Worm (Caenorhabditis elegans) whole organism, L1 larva: Measurements from ENCODE around the gene R01H2.2.

Experiments
- C04F5.9 ChIP-seq: sonication (generic microtip); optimal IDR thresholded peaks from 2 replicates; lab custom pipeline; 2016; ENCODE audit warnings: missing genetic modification characterization, missing compliant biosample characterization
- C16A3.4 ChIP-seq: fragments of 150-350 bp; optimal IDR thresholded peaks from 2 replicates; lab custom pipeline; 2014; ENCODE audit warnings: missing biosample characterization, missing genetic modification characterization
- F16B12.6 ChIP-seq: fragments of 150-350 bp; optimal IDR thresholded peaks from 2 replicates; lab custom pipeline; 2014; ENCODE audit warnings: missing biosample characterization, missing genetic modification characterization
- Y116A8C.19 ChIP-seq: sonication (generic microtip); optimal IDR thresholded peaks from 2 replicates; lab custom pipeline; 2016; ENCODE audit warnings: missing compliant biosample characterization, missing genetic modification characterization, borderline replicate concordance
- alr-1 ChIP-seq: fragments of 200-800 bp; sonication (Bioruptor generic); optimal IDR thresholded peaks from 2 replicates; lab custom pipeline; 2018; ENCODE audit warnings: borderline replicate concordance, mild to moderate bottlenecking, missing genetic modification characterization, missing compliant biosample characterization
- aly-2 ChIP-seq: fragments of 150-350 bp; optimal IDR thresholded peaks from 2 replicates; lab custom pipeline; 2014; ENCODE audit warnings: missing biosample characterization, missing genetic modification characterization
- ama-1 ChIP-seq: fragments of 150-350 bp; optimal IDR thresholded peaks from 2 replicates; lab custom pipeline; 2014
- ceh-63 ChIP-seq: fragments of 200-800 bp; sonication (Bioruptor generic); optimal IDR thresholded peaks from 2 replicates; lab custom pipeline; 2018; ENCODE audit warnings: mild to moderate bottlenecking, missing genetic modification characterization, missing compliant biosample characterization
- ceh-8 ChIP-seq: fragments of 200-800 bp; sonication (Bioruptor generic); optimal IDR thresholded peaks from 2 replicates; lab custom pipeline; 2018; ENCODE audit warnings: mild to moderate bottlenecking, missing genetic modification characterization, moderate library complexity, missing compliant biosample characterization
- ceh-90 ChIP-seq: sonication (generic microtip); optimal IDR thresholded peaks from 2 replicates; lab custom pipeline; 2016; ENCODE audit warnings: missing genetic modification characterization, missing compliant biosample characterization
- dpl-1 ChIP-seq, 3 experiments: fragments of 150-350 bp in 2 of 3; sonication (generic microtip) in 1 of 3; optimal IDR thresholded peaks; 2 replicates each; lab custom pipeline; 2014 to 2017; ENCODE audit warnings: missing biosample characterization in 3 of 3, missing genetic modification characterization in 3 of 3, missing genetic modification reagents in 3 of 3
- efl-3 ChIP-seq: fragments of 200-800 bp; sonication (Bioruptor generic); optimal IDR thresholded peaks from 2 replicates; lab custom pipeline; 2018; ENCODE audit warnings: mild to moderate bottlenecking, missing genetic modification characterization, missing compliant biosample characterization
- egl-13 ChIP-seq: sonication (generic microtip); optimal IDR thresholded peaks from 2 replicates; lab custom pipeline; 2016; ENCODE audit warnings: missing genotype, missing genetic modification reagents, missing genetic modification characterization, missing compliant biosample characterization
- egl-27 ChIP-seq, 2 experiments: fragments of 150-350 bp in 1 of 2; sonication (generic microtip); optimal IDR thresholded peaks; 3 replicates each; lab custom pipeline; 2017 to 2018; ENCODE audit warnings: missing biosample characterization in 2 of 2, missing genetic modification characterization in 2 of 2, missing genetic modification reagents in 2 of 2
- elt-2 ChIP-seq: sonication (generic microtip); optimal IDR thresholded peaks from 2 replicates; lab custom pipeline; 2016; ENCODE audit warnings: missing genetic modification characterization, mild to moderate bottlenecking, inconsistent platforms, missing compliant biosample characterization, missing genetic modification reagents
- elt-3 ChIP-seq, 6 experiments: fragments of 150-350 bp in 1 of 6; sonication (generic microtip); optimal IDR thresholded peaks; 2 replicates each; lab custom pipeline; 2017 to 2018; ENCODE audit warnings: missing biosample characterization in 6 of 6, missing genetic modification characterization in 6 of 6, inconsistent platforms in 1 of 6
- ets-5 ChIP-seq: fragments of 200-800 bp; sonication (Bioruptor generic); IDR thresholded peaks from 2 replicates; pipeline ENCODE4 v1.3.6; 2022; ENCODE audit warnings: missing genetic modification characterization, missing compliant biosample characterization
- fkh-10 ChIP-seq: sonication (generic microtip); optimal IDR thresholded peaks from 2 replicates; lab custom pipeline; 2017; ENCODE audit warnings: missing biosample characterization, missing genetic modification reagents, missing genetic modification characterization
- fkh-4 ChIP-seq: sonication (generic microtip); optimal IDR thresholded peaks from 2 replicates; lab custom pipeline; 2016; ENCODE audit warnings: missing compliant biosample characterization, missing genetic modification characterization, borderline replicate concordance
- grh-1 ChIP-seq: fragments of 200-800 bp; sonication (Bioruptor generic); IDR thresholded peaks from 2 replicates; pipeline ENCODE4 v1.3.6; 2022; ENCODE audit warnings: missing genetic modification reagents, missing genetic modification characterization, missing compliant biosample characterization
- hlh-17 ChIP-seq: fragments of 200-800 bp; sonication (Bioruptor generic); optimal IDR thresholded peaks from 2 replicates; lab custom pipeline; 2018; ENCODE audit warnings: missing genetic modification characterization, mild to moderate bottlenecking, missing compliant biosample characterization, moderate library complexity, borderline replicate concordance
- hpl-2 ChIP-seq: fragments of 150-350 bp; optimal IDR thresholded peaks from 2 replicates; lab custom pipeline; 2014; ENCODE audit warnings: missing biosample characterization, missing genetic modification reagents, missing genetic modification characterization
- lin-14 ChIP-seq: fragments of 200-800 bp; sonication (Bioruptor generic); optimal IDR thresholded peaks from 2 replicates; lab custom pipeline; 2018; ENCODE audit warnings: mild to moderate bottlenecking, missing genetic modification characterization, moderate library complexity, missing compliant biosample characterization
- lin-35 ChIP-seq, 2 experiments: fragments of 150-350 bp; optimal IDR thresholded peaks; 2 replicates each; lab custom pipeline; 2014; ENCODE audit warnings: missing biosample characterization in 2 of 2, missing genetic modification characterization in 2 of 2, missing genetic modification reagents in 2 of 2
- lir-3 ChIP-seq: sonication (generic microtip); optimal IDR thresholded peaks from 2 replicates; lab custom pipeline; 2016; ENCODE audit warnings: mild to moderate bottlenecking, missing genetic modification characterization, moderate library complexity, missing compliant biosample characterization; ENCODE audit not compliant: poor library complexity
- lsy-2 ChIP-seq, 2 experiments: fragments of 150-350 bp; optimal IDR thresholded peaks; 2 replicates each; lab custom pipeline; 2014; ENCODE audit warnings: missing biosample characterization in 2 of 2, missing genetic modification characterization in 2 of 2
- mdl-1 ChIP-seq, 2 experiments: fragments of 150-350 bp; optimal IDR thresholded peaks; 2 replicates each; lab custom pipeline; 2014 to 2017; ENCODE audit warnings: missing biosample characterization in 2 of 2, missing genetic modification characterization in 2 of 2, inconsistent platforms in 1 of 2
- mef-2 ChIP-seq: fragments of 150-350 bp; optimal IDR thresholded peaks from 2 replicates; lab custom pipeline; 2014; ENCODE audit warnings: missing biosample characterization, missing genetic modification characterization
- nhr-11 ChIP-seq: fragments of 150-350 bp; optimal IDR thresholded peaks from 2 replicates; lab custom pipeline; 2014; ENCODE audit warnings: missing biosample characterization, missing genetic modification characterization
- nhr-19 ChIP-seq: fragments of 200-800 bp; sonication (Bioruptor generic); conservative IDR thresholded peaks from 2 replicates; pipeline ENCODE4 v1.3.6; 2022; ENCODE audit warnings: missing genetic modification characterization, missing compliant biosample characterization
- nhr-20 ChIP-seq: sonication (generic microtip); optimal IDR thresholded peaks from 2 replicates; lab custom pipeline; 2016; ENCODE audit warnings: mild to moderate bottlenecking, missing genetic modification characterization, missing compliant biosample characterization
- nhr-237 ChIP-seq: fragments of 150-350 bp; optimal IDR thresholded peaks from 2 replicates; lab custom pipeline; 2014; ENCODE audit warnings: missing biosample characterization, missing genetic modification characterization
- nhr-47 ChIP-seq: sonication (generic microtip); optimal IDR thresholded peaks from 2 replicates; lab custom pipeline; 2016; ENCODE audit warnings: mild to moderate bottlenecking, missing genetic modification characterization, moderate library complexity, missing compliant biosample characterization
- nhr-71 ChIP-seq: sonication (generic microtip); optimal IDR thresholded peaks from 2 replicates; lab custom pipeline; 2016; ENCODE audit warnings: mild to moderate bottlenecking, missing genetic modification characterization, moderate library complexity, missing compliant biosample characterization
- nhr-76 ChIP-seq: sonication (generic microtip); optimal IDR thresholded peaks from 2 replicates; lab custom pipeline; 2017; ENCODE audit warnings: missing biosample characterization, missing genetic modification characterization
- nhr-77 ChIP-seq: fragments of 150-350 bp; optimal IDR thresholded peaks from 2 replicates; lab custom pipeline; 2014; ENCODE audit warnings: missing biosample characterization, missing genetic modification characterization
- nhr-84 ChIP-seq: sonication (generic microtip); optimal IDR thresholded peaks from 2 replicates; lab custom pipeline; 2017; ENCODE audit warnings: missing biosample characterization, missing genetic modification characterization
- nhr-90 ChIP-seq: sonication (generic microtip); optimal IDR thresholded peaks from 2 replicates; lab custom pipeline; 2016; ENCODE audit warnings: mild to moderate bottlenecking, missing genetic modification characterization, missing compliant biosample characterization; ENCODE audit not compliant: poor library complexity
- rnt-1 ChIP-seq: sonication (generic microtip); optimal IDR thresholded peaks from 2 replicates; lab custom pipeline; 2016; ENCODE audit warnings: mild to moderate bottlenecking, missing genetic modification characterization, moderate library complexity, missing compliant biosample characterization
- snpc-4 ChIP-seq: fragments of 150-350 bp; optimal IDR thresholded peaks from 2 replicates; lab custom pipeline; 2014; ENCODE audit warnings: missing biosample characterization, missing genetic modification characterization
- snu-23 ChIP-seq: sonication (generic microtip); optimal IDR thresholded peaks from 2 replicates; lab custom pipeline; 2016; ENCODE audit warnings: missing genetic modification characterization, missing compliant biosample characterization
- sox-4 ChIP-seq: sonication (generic microtip); optimal IDR thresholded peaks from 2 replicates; lab custom pipeline; 2016; ENCODE audit warnings: missing genetic modification characterization, missing compliant biosample characterization
- sptf-1 ChIP-seq: fragments of 150-350 bp; optimal IDR thresholded peaks from 2 replicates; lab custom pipeline; 2014; ENCODE audit warnings: missing biosample characterization, missing genetic modification characterization
- swsn-7 ChIP-seq: sonication (generic microtip); optimal IDR thresholded peaks from 2 replicates; lab custom pipeline; 2016; ENCODE audit warnings: missing genetic modification characterization, missing compliant biosample characterization
- tbx-2 ChIP-seq: sonication (generic microtip); optimal IDR thresholded peaks from 2 replicates; lab custom pipeline; 2016; ENCODE audit warnings: missing genetic modification characterization, missing compliant biosample characterization
- tlp-1 ChIP-seq: fragments of 150-350 bp; optimal IDR thresholded peaks from 2 replicates; lab custom pipeline; 2014; ENCODE audit warnings: missing biosample characterization, missing genetic modification characterization
- unc-130 ChIP-seq: fragments of 150-350 bp; optimal IDR thresholded peaks from 2 replicates; lab custom pipeline; 2017; ENCODE audit warnings: missing biosample characterization, missing genetic modification characterization, inconsistent platforms
- unc-30 ChIP-seq: sonication (generic microtip); optimal IDR thresholded peaks from 2 replicates; lab custom pipeline; 2017; ENCODE audit warnings: missing biosample characterization, missing genetic modification characterization
- unc-86 ChIP-seq: sonication (generic microtip); optimal IDR thresholded peaks from 2 replicates; lab custom pipeline; 2016; ENCODE audit warnings: missing genetic modification characterization, missing compliant biosample characterization
- vab-15 ChIP-seq: sonication (generic microtip); optimal IDR thresholded peaks from 2 replicates; lab custom pipeline; 2017; ENCODE audit warnings: missing genotype, mild to moderate bottlenecking, missing genetic modification characterization, missing compliant biosample characterization
- zag-1 ChIP-seq: fragments of 150-350 bp; optimal IDR thresholded peaks from 2 replicates; lab custom pipeline; 2014; ENCODE audit warnings: missing biosample characterization, missing genetic modification characterization
- zip-4 ChIP-seq: fragments of 200-800 bp; sonication (Bioruptor generic); optimal IDR thresholded peaks from 2 replicates; lab custom pipeline; 2018; ENCODE audit warnings: mild to moderate bottlenecking, missing genetic modification characterization, moderate library complexity, missing compliant biosample characterization
- ztf-11 ChIP-seq, 2 experiments: sonication (generic microtip); optimal IDR thresholded peaks; 2 replicates each; lab custom pipeline; 2016 to 2017; ENCODE audit warnings: missing genetic modification characterization in 2 of 2, missing biosample characterization in 1 of 2, missing compliant biosample characterization in 1 of 2

R01H2.2 gene

DNA sequence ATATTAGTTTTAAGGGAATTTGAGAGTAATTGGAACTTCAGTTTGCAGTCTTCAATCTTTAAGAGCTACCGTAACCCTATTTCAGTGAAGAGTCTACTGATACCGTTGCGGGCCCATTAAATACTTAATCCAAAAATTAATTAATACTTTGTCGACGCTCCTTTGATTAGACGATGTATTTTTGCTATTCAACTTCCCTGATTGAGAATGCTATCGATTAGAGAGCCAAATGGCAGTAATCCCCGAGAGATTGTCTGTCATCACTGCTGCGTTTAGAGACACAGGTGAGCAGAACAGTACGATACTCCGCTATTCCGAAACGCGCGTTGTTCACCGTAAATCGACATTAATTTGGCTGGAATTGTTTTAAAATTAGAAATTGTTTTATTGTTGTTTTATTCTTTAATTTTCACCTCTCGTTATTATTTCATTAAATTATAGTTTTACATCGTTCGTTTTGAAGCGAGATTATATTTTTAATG lies 35.1 kb upstream of the R01H2.2 start, which contains the start of gene rfl-1 (continued):
- TF ChIP-seq efl-3 (GFP tag; lab: Kevin White, UChicago) (no peak), grh-1 (GFP tag; lab: Robert Waterston, UW) (no peak), nhr-11 (no peak), tbx-2 (tag; lab: Kevin White, UChicago) (peak; percentile 57), ceh-63 (no peak), sox-4 (tag; lab: Kevin White, UChicago) (no peak), nhr-84 (no peak), nhr-237 (tag; lab: Kevin White, UChicago) (no peak), mef-2 (tag; lab: Kevin White, UChicago) (no peak), nhr-47 (peak; percentile 66), lin-14 (GFP tag; lab: Kevin White, UChicago) (peak; percentile 61), aly-2 (tag; lab: Kevin White, UChicago) (no peak), Y116A8C.19 (no peak), egl-27 (tag; optimal IDR thresholded peaks at IDR 0.05; lab: Kevin White, UChicago) (no peak), C04F5.9 (peak; percentile 31), nhr-19 (GFP tag; lab: Robert Waterston, UW) (peak; percentile 47), alr-1 (tag; lab: Kevin White, UChicago) (no peak), nhr-90 (tag; lab: Kevin White, UChicago) (peak; percentile 46), unc-86 (tag; lab: Kevin White, UChicago) (peak; percentile 35), hlh-17 (no peak), mdl-1 (tag; optimal IDR thresholded peaks at IDR 0.05; lab: Kevin White, UChicago) (no peak), F16B12.6 (tag; lab: Kevin White, UChicago) (peak; percentile 57), unc-30 (tag; lab: Kevin White, UChicago) (no peak), ztf-11 (tag; optimal IDR thresholded peaks at IDR 0.05; lab: Kevin White, UChicago) (no peak), fkh-10 (GFP tag; lab: Kevin White, UChicago) (peak; percentile 22), tlp-1 (tag; lab: Kevin White, UChicago) (no peak), rnt-1 (tag; lab: Kevin White, UChicago) (peak; percentile 52), zag-1 (tag; lab: Kevin White, UChicago) (no peak), nhr-20 (tag; lab: Kevin White, UChicago) (peak; percentile 55), nhr-76 (tag; lab: Kevin White, UChicago) (no peak), dpl-1 (GFP tag; optimal IDR thresholded peaks at IDR 0.05; lab: Kevin White, UChicago) (peak; percentile 58 to 73 (median 70)), swsn-7 (tag; lab: Kevin White, UChicago) (peak; percentile 59), snu-23 (peak; percentile 70), unc-130 (tag; lab: Kevin White, UChicago) (no peak), fkh-4 (tag; lab: Kevin White, UChicago) (no peak), vab-15 (tag; lab: Kevin White, UChicago) (no peak), nhr-71 (tag; lab: Kevin White, UChicago) (peak; percentile 69), lir-3 (tag; lab: Kevin White, UChicago) (peak; percentile 20), ceh-8 (GFP tag; lab: Kevin White, UChicago) (no peak), lsy-2 (tag; optimal IDR thresholded peaks at IDR 0.05; lab: Kevin White, UChicago) (peak; percentile 73 to 89), sptf-1 (tag; lab: Kevin White, UChicago) (no peak), egl-13 (tag; lab: Kevin White, UChicago) (no peak), ama-1 (lab: Kevin White, UChicago) (no peak), nhr-77 (tag; lab: Kevin White, UChicago) (no peak), elt-2 (no peak), hpl-2 (GFP tag; lab: Kevin White, UChicago) (no peak), ceh-90 (tag; lab: Kevin White, UChicago) (no peak), snpc-4 (tag; lab: Kevin White, UChicago) (no peak), zip-4 (GFP tag; lab: Kevin White, UChicago) (no peak), ets-5 (no peak), lin-35 (GFP tag; optimal IDR thresholded peaks at IDR 0.05; lab: Kevin White, UChicago) (peak; percentile 70 to 77), C16A3.4 (tag; lab: Kevin White, UChicago) (peak; percentile 55), elt-3 (tag; optimal IDR thresholded peaks at IDR 0.05; lab: Kevin White, UChicago) (no peak)
